Fruit fly (Drosophila melanogaster) Kc167 (cell line): ENCODE results near the gene CG31793.

Experiments
- Myc ChIP-seq: fragments of >200 bp; optimal IDR thresholded peaks from 2 replicates; lab custom pipeline; 2017; ENCODE audit warnings: missing external identifiers
- h ChIP-seq: fragments of >200 bp; optimal IDR thresholded peaks from 3 replicates; lab custom pipeline; 2018; ENCODE audit warnings: missing external identifiers
- insv ChIP-seq: fragments of >200 bp; optimal IDR thresholded peaks from 3 replicates; lab custom pipeline; 2018; ENCODE audit warnings: missing external identifiers
- psq ChIP-seq: fragments of >200 bp; optimal IDR thresholded peaks from 2 replicates; lab custom pipeline; 2017; ENCODE audit warnings: missing external identifiers
- ttk ChIP-seq: sonication (Bioruptor generic); optimal IDR thresholded peaks from 2 replicates; lab custom pipeline; 2017; ENCODE audit warnings: missing external identifiers

DNA sequence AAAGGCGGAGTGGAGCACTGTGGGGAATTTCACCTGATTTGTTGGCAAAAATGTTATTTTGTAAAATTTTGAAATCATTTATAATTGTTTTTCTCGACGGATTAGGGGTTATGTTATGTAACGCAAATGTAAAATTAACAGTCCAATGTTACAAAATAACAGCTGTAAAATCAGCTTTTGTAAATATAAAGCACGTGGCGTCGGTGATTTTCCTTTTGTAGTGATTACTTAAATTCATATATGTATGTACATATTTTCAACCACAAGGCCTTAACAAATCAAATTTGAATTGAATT is 19.0 kb downstream of the CG31793 start, which contains the start of gene CG15172:
- TF ChIP-seq ttk (lab: Kevin White, UChicago) (no peak), psq (lab: Kevin White, UChicago) (no peak), h (lab: Kevin White, UChicago) (no peak), insv (no peak), Myc (lab: Kevin White, UChicago) (no peak)
